Worm (Caenorhabditis elegans) whole organism, early embryonic: ENCODE data around the gene rnst-2.

Source experiments
- B0310.2 ChIP-seq: sonication (generic microtip); optimal IDR thresholded peaks from 2 replicates; lab custom pipeline; 2016; ENCODE audit warnings: mild to moderate bottlenecking, missing genetic modification characterization, missing compliant biosample characterization
- aly-1 ChIP-seq: sonication (generic microtip); optimal IDR thresholded peaks from 2 replicates; lab custom pipeline; 2016; ENCODE audit warnings: missing genetic modification characterization, missing compliant biosample characterization
- ama-1 ChIP-seq: fragments of 150-350 bp; optimal IDR thresholded peaks from 2 replicates; lab custom pipeline; 2014
- ceh-13 ChIP-seq: fragments of 200-800 bp; sonication (Bioruptor generic); optimal IDR thresholded peaks from 2 replicates; lab custom pipeline; 2018; ENCODE audit warnings: mild to moderate bottlenecking, missing genetic modification characterization, missing compliant biosample characterization
- ceh-36 ChIP-seq: sonication (generic microtip); optimal IDR thresholded peaks from 2 replicates; lab custom pipeline; 2016; ENCODE audit warnings: missing genetic modification characterization, inconsistent platforms, missing compliant biosample characterization
- flt-1 ChIP-seq: fragments of 200-800 bp; sonication (Bioruptor generic); IDR thresholded peaks from 2 replicates; pipeline ENCODE4 v1.3.6; 2022; ENCODE audit warnings: missing genetic modification characterization, missing compliant biosample characterization
- hmbx-1 ChIP-seq: sonication (generic microtip); optimal IDR thresholded peaks from 2 replicates; lab custom pipeline; 2016; ENCODE audit warnings: mild to moderate bottlenecking, missing genetic modification characterization, missing compliant biosample characterization
- hmg-4 ChIP-seq: fragments of 200-800 bp; sonication (Bioruptor generic); optimal IDR thresholded peaks from 2 replicates; lab custom pipeline; 2018; ENCODE audit warnings: mild to moderate bottlenecking, missing genetic modification characterization, missing compliant biosample characterization
- hnd-1 ChIP-seq: sonication (generic microtip); optimal IDR thresholded peaks from 2 replicates; lab custom pipeline; 2016; ENCODE audit warnings: missing genetic modification characterization, missing compliant biosample characterization
- pes-1 ChIP-seq: fragments of 200-800 bp; sonication (Bioruptor generic); IDR thresholded peaks from 2 replicates; pipeline ENCODE4 v1.3.6; 2022; ENCODE audit warnings: missing genetic modification reagents, missing genetic modification characterization, missing compliant biosample characterization
- sea-1 ChIP-seq: fragments of 200-800 bp; sonication (Bioruptor generic); conservative IDR thresholded peaks from 2 replicates; pipeline ENCODE4 v1.3.6; 2022; ENCODE audit warnings: missing genetic modification characterization, missing compliant biosample characterization
- tbx-11 ChIP-seq: fragments of 200-800 bp; sonication (Bioruptor generic); IDR thresholded peaks from 2 replicates; pipeline ENCODE4 v1.3.6; 2022; ENCODE audit warnings: missing genetic modification characterization, missing compliant biosample characterization
- tra-4 ChIP-seq: sonication (generic microtip); optimal IDR thresholded peaks from 2 replicates; lab custom pipeline; 2017; ENCODE audit warnings: missing genetic modification characterization, missing compliant biosample characterization

- no peak for TF ChIP-seq B0310.2 (tag; lab: Kevin White, UChicago)
- no peak for TF ChIP-seq flt-1
- no peak for TF ChIP-seq aly-1 (tag; lab: Kevin White, UChicago)
- TF ChIP-seq hmg-4 (GFP tag; lab: Kevin White, UChicago), result no peak
- no peak for TF ChIP-seq ama-1 (lab: Kevin White, UChicago)
- no peak for TF ChIP-seq pes-1 (GFP tag; lab: Robert Waterston, UW)
- TF ChIP-seq hmbx-1 (tag; lab: Kevin White, UChicago), result no peak
- TF ChIP-seq ceh-13 (GFP tag; lab: Kevin White, UChicago), result no peak
- no peak for TF ChIP-seq sea-1 (GFP tag; lab: Robert Waterston, UW)
- TF ChIP-seq tra-4 (tag; lab: Kevin White, UChicago), result no peak
- no peak for TF ChIP-seq tbx-11 (GFP tag; lab: Robert Waterston, UW)
- no peak for TF ChIP-seq ceh-36 (tag; lab: Kevin White, UChicago)
- no peak for TF ChIP-seq hnd-1
Measured at ce11 chrV:1087983-1088382, 26.6 kb downstream of the rnst-2 start, which contains the start of gene clec-203.
